Worm (Caenorhabditis elegans) whole organism, L2 larva: ENCODE data around the gene spe-44.

ENCODE experiments used
- R02D3.7 ChIP-seq: fragments of 150-350 bp; optimal IDR thresholded peaks from 2 replicates; lab custom pipeline; 2014; ENCODE audit warnings: missing biosample characterization, missing genetic modification characterization
- alr-1 ChIP-seq: fragments of 150-350 bp; optimal IDR thresholded peaks from 2 replicates; lab custom pipeline; 2014; ENCODE audit warnings: missing biosample characterization, missing genetic modification characterization
- ama-1 ChIP-seq: fragments of 150-350 bp; optimal IDR thresholded peaks from 2 replicates; lab custom pipeline; 2018; ENCODE audit warnings: inconsistent platforms
- blmp-1 ChIP-seq: sonication (generic microtip); optimal IDR thresholded peaks from 2 replicates; lab custom pipeline; 2017; ENCODE audit warnings: missing genetic modification characterization, mild to moderate bottlenecking, missing compliant biosample characterization, antibody characterized with exemption, moderate library complexity; ENCODE audit not compliant: insufficient read depth
- ceh-82 ChIP-seq: fragments of 150-350 bp; optimal IDR thresholded peaks from 2 replicates; lab custom pipeline; 2014; ENCODE audit warnings: missing biosample characterization, missing genetic modification characterization
- egl-27 ChIP-seq: sonication (generic microtip); optimal IDR thresholded peaks from 3 replicates; lab custom pipeline; 2017; ENCODE audit warnings: missing biosample characterization, missing genetic modification reagents, missing genetic modification characterization
- elt-1 ChIP-seq: fragments of 150-350 bp; optimal IDR thresholded peaks from 2 replicates; lab custom pipeline; 2014; ENCODE audit warnings: missing biosample characterization, missing genetic modification characterization
- elt-3 ChIP-seq: sonication (generic microtip); optimal IDR thresholded peaks from 2 replicates; lab custom pipeline; 2017; ENCODE audit warnings: missing biosample characterization, missing genetic modification characterization
- mdl-1 ChIP-seq, 2 experiments: fragments of 150-350 bp in 1 of 2; sonication (generic microtip) in 1 of 2; optimal IDR thresholded peaks; 2 replicates each; lab custom pipeline; 2017; ENCODE audit warnings: missing biosample characterization in 2 of 2, missing genetic modification characterization in 2 of 2
- nhr-11 ChIP-seq: fragments of 150-350 bp; optimal IDR thresholded peaks from 2 replicates; lab custom pipeline; 2014; ENCODE audit warnings: missing biosample characterization, missing genetic modification characterization
- nhr-23 ChIP-seq: fragments of 150-350 bp; optimal IDR thresholded peaks from 2 replicates; lab custom pipeline; 2014; ENCODE audit warnings: missing biosample characterization, missing genetic modification reagents, missing genetic modification characterization
- peb-1 ChIP-seq: fragments of 150-350 bp; optimal IDR thresholded peaks from 2 replicates; lab custom pipeline; 2014; ENCODE audit warnings: missing biosample characterization, missing genetic modification characterization
- skn-1 ChIP-seq: sonication (generic microtip); optimal IDR thresholded peaks from 2 replicates; lab custom pipeline; 2017; ENCODE audit warnings: missing biosample characterization, missing genetic modification characterization
- sma-3 ChIP-seq: sonication (generic microtip); optimal IDR thresholded peaks from 2 replicates; lab custom pipeline; 2016; ENCODE audit warnings: missing genetic modification reagents, missing genetic modification characterization, missing compliant biosample characterization

DNA sequence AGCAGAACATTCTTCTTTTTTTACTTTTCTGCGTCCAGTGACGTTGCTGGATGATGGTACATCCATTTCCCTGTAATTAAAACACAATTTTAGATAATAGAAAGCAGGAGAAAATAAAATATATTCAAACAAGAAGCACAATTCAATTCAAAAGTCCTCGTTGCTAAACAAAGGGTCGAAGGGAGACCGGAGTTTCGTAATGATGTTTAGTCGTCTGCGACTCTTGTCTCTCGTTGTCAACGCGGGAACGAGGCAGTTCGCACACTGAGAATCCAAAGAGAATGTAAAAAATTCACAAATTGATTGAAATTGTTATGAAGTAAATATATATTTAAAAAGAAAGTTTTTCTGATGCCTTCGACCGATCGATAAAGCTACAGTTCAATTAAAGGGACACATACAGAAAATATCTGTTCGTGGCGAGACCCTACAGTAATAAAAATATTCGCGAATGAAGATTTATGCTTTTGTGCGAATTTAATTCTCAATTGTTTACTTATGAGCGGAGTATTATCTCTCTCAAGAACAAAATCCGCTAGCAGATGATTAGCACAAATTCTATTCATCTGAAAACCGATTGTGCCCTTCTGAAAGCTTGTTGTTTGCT, 2.7 kb downstream of the spe-44 start, which contains the start of gene dpy-26:
- TF ChIP-seq alr-1 (tag; lab: Kevin White, UChicago) (no peak), R02D3.7 (tag; lab: Kevin White, UChicago) (no peak), mdl-1 (tag; optimal IDR thresholded peaks at IDR 0.05; lab: Kevin White, UChicago) (no peak), ceh-82 (tag; lab: Kevin White, UChicago) (no peak), nhr-23 (tag; lab: Kevin White, UChicago) (no peak), peb-1 (no peak), nhr-11 (tag; lab: Kevin White, UChicago) (no peak), skn-1 (tag; lab: Kevin White, UChicago) (no peak), sma-3 (GFP tag; lab: Kevin White, UChicago) (no peak), elt-1 (tag; lab: Kevin White, UChicago) (no peak), blmp-1 (tag; lab: Kevin White, UChicago) (no peak), elt-3 (tag; lab: Kevin White, UChicago) (no peak), egl-27 (tag; lab: Kevin White, UChicago) (no peak), ama-1 (no peak)
